Worm (Caenorhabditis elegans) whole organism, L3 larva: ENCODE results near the gene fbxa-113.

Experiments used
- R02D3.7 ChIP-seq: fragments of 150-350 bp; optimal IDR thresholded peaks from 2 replicates; lab custom pipeline; 2014; ENCODE audit warnings: missing biosample characterization, missing genetic modification characterization
- aly-2 ChIP-seq: fragments of 150-350 bp; optimal IDR thresholded peaks from 2 replicates; lab custom pipeline; 2014; ENCODE audit warnings: missing biosample characterization, missing genetic modification characterization
- ama-1 ChIP-seq: fragments of 150-350 bp; optimal IDR thresholded peaks from 2 replicates; lab custom pipeline; 2018
- ceh-16 ChIP-seq: sonication (generic microtip); optimal IDR thresholded peaks from 2 replicates; lab custom pipeline; 2017; ENCODE audit warnings: missing biosample characterization, missing genetic modification characterization
- elt-1 ChIP-seq: fragments of 150-350 bp; optimal IDR thresholded peaks from 2 replicates; lab custom pipeline; 2014; ENCODE audit warnings: missing biosample characterization, missing genetic modification characterization
- elt-2 ChIP-seq: sonication (generic microtip); optimal IDR thresholded peaks from 2 replicates; lab custom pipeline; 2016; ENCODE audit warnings: missing genetic modification reagents, mild to moderate bottlenecking, missing genetic modification characterization, missing compliant biosample characterization
- nfya-1 ChIP-seq: sonication (generic microtip); optimal IDR thresholded peaks from 2 replicates; lab custom pipeline; 2017; ENCODE audit warnings: missing genetic modification characterization, mild to moderate bottlenecking, missing compliant biosample characterization, antibody characterized with exemption, moderate library complexity; ENCODE audit not compliant: insufficient read depth
- nhr-23 ChIP-seq: fragments of 150-350 bp; optimal IDR thresholded peaks from 2 replicates; lab custom pipeline; 2014; ENCODE audit warnings: missing biosample characterization, missing genetic modification reagents, missing genetic modification characterization
- nhr-237 ChIP-seq: fragments of 150-350 bp; optimal IDR thresholded peaks from 2 replicates; lab custom pipeline; 2014; ENCODE audit warnings: missing biosample characterization, missing genetic modification characterization
- pha-4 ChIP-seq: fragments of 150-350 bp; optimal IDR thresholded peaks from 2 replicates; lab custom pipeline; 2014; ENCODE audit warnings: missing biosample characterization, missing genetic modification reagents, missing genetic modification characterization
- pqm-1 ChIP-seq: fragments of 150-350 bp; optimal IDR thresholded peaks from 2 replicates; lab custom pipeline; 2017; ENCODE audit warnings: missing biosample characterization, missing genetic modification characterization, inconsistent platforms
- unc-62 ChIP-seq: fragments of 150-350 bp; sonication (generic microtip); optimal IDR thresholded peaks from 4 replicates; lab custom pipeline; 2014; ENCODE audit warnings: missing biosample characterization, missing genetic modification reagents, missing genetic modification characterization

DNA sequence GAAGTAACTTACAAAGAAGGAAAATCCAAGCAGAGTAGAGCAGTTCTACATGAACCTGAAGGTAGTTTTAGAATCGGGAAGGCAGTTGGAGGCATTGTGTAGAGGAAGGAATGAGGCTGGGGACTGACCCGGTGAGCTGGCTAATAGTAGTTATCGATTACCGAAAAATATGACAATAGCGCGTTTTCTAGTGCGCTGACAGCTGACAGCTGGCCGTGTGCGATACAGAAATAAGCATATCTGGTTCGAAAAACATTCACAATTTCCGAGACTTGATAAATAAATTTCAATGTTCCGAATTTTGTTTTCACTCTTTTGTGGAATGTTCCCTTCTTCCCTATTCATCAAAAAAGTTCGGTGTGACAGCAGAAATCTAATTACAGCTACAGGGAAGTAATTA, 2.9 kb downstream of the fbxa-113 start, which contains the start of the genes fbxb-59 and srbc-34:
- TF ChIP-seq unc-62 (GFP tag; lab: Kevin White, UChicago) (no peak), aly-2 (tag; lab: Kevin White, UChicago) (no peak), pqm-1 (tag; lab: Kevin White, UChicago) (no peak), elt-2 (tag; lab: Kevin White, UChicago) (no peak), nfya-1 (tag; lab: Kevin White, UChicago) (no peak), ama-1 (lab: Kevin White, UChicago) (no peak), nhr-237 (no peak), R02D3.7 (no peak), ceh-16 (tag; lab: Kevin White, UChicago) (no peak), elt-1 (tag; lab: Kevin White, UChicago) (no peak), pha-4 (no peak), nhr-23 (no peak)
